Fruit fly (Drosophila melanogaster): Measurements from ENCODE around the gene CG33795.
A peak's percentile ranks its signal among the peaks of the same experiment; 100 is the strongest.

CG33795 gene

DNA sequence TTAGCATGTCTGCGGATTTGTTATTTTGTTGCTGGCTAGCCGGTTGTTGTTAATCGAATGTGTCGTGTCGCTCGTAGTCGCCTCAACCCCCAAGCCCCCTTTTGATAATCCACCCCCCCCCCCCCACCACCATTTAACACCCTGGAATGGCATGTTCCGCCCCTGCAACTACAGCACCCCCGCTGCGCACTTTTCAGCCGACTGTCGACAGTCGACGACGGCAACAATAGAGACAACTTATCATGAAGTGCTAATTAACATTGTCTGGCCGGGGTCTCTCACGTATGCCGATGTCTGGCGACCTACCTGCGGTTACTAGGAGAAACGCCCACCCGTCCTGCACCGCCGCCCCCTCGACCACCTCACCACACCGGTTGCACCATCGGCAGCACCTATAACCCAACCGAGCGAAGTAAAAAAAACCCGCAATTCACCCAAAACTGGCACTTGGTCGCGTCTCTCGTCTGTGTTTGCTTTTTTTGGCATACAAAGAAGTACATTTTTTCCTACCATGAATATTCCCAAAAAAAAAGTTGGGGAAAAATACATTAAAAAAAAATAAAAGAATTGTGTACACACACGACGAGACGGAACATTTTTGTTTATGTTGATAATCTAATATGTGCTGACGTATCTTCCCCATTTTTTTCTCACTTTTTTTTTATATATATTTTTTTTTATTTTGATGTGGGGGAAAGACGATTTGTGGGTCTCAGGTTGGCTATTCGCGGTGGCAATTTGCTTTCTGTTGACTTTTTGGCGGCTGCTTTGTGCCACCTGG is 4.8 kb downstream of the CG33795 start:
- TF ChIP-seq CG17801 (GFP tag; optimal IDR thresholded peaks at IDR 0.05; ENCODE audit: partially characterized antibody) = no peak

DNA sequence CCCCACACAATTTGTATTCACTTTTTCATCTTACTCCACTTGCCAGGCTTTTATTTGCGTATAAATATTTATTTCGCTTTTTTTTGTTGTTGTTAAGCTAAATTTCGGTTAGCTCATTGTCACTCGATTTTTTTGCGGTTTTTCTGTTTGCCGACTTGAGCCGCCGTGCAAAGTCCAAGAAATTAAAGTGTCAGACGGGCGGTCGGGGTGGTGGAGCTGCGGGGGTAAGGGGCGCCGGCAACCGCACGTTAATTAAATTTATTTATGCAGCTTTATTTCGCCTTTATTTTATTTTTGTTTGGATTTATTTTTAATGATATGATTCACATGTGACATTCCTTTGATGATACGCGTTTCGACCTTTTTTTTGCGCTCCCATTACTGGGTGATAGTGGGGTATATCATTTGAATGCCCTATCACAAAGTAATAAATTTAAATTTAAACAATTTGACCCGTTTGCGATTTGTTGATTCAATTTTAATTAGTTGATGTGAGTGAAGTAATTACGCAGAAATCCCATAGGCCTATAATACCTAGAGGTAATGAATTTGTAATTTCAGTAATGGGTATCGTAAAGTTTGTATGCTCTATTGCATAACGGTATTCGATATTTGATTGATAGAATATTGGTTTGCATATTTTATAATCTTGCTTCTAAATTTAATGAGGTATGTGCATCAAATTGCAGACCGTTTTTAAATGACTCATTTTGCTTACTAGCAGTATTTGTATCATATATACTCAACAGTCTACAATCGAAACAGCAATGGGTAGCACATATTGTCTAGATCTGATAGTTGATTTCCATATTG is 5.6 kb downstream of the CG33795 start:
- TF ChIP-seq CG17801 (GFP tag; optimal IDR thresholded peaks at IDR 0.05; ENCODE audit: partially characterized antibody) = no peak

- peak; percentile 70 for TF ChIP-seq CG17801 (GFP tag; optimal IDR thresholded peaks at IDR 0.05; ENCODE audit: partially characterized antibody)
These were observed 6.8 kb downstream of the CG33795 start, which contains the start of gene CG5151 for dm6 chr3L:16164150-16165039. Gene CG5151 (minus strand): TSS chr3L:16164701.

DNA sequence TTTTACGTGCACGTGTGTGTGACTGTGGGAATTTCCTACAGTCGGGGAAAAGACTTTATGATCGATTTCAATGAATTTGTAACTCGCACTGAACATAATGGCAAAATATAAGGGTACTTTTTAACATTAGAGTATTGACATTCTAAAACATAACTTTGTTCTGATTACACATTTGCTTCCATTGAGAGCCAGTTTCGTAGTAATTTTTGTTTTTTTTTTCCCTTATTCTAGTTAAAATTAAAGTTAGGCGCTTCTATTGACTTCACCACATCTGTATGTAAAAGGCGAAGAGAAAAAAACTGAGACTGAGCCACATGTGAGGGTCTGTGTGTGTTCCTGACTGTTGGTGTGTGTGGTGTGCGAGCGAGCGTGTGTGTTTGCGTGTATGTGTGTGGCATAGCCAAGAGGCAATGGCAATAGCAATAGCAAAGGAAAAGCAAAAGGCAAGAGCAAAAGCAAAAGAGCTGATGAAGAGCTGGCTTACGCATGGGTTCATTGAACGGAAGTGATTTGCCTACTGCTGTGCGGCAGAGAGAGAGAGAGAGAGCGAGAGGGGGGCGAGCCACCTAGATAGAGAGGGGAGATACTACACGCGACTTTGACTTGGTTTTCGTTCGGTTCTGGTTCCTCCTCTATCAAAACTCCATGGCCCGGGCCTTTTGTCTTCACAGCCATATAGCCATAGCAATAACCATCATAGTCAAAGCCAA is 9.2 kb downstream of the CG33795 start:
- TF ChIP-seq CG17801 (GFP tag; optimal IDR thresholded peaks at IDR 0.05; ENCODE audit: partially characterized antibody) = no peak

dm6 chr3L:16161131-16161530 is 10.0 kb downstream of the CG33795 start:
- no peak for TF ChIP-seq CG17801 (GFP tag; optimal IDR thresholded peaks at IDR 0.05; ENCODE audit: partially characterized antibody)

- no peak for TF ChIP-seq CG17801 (GFP tag; optimal IDR thresholded peaks at IDR 0.05; ENCODE audit: partially characterized antibody)
These were observed 10.6 kb downstream of the CG33795 start for dm6 chr3L:16160420-16161069.

DNA sequence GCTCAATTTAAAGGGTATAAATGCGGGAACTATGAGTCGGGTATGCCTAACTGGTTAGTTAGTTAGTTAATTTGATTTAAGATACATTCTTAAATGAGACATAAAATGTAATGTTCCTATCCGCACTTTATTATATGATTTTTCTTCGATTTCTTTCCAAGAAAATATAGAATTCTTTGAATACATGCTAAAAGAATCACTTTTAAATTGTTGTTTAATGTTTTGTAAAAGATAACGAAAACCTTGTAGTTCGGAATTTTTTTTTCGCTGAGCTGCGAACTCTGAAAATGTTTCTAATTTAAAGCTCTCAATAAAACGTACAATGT is 11.1 kb downstream of the CG33795 start:
- no peak for TF ChIP-seq CG17801 (GFP tag; optimal IDR thresholded peaks at IDR 0.05; ENCODE audit: partially characterized antibody)

DNA sequence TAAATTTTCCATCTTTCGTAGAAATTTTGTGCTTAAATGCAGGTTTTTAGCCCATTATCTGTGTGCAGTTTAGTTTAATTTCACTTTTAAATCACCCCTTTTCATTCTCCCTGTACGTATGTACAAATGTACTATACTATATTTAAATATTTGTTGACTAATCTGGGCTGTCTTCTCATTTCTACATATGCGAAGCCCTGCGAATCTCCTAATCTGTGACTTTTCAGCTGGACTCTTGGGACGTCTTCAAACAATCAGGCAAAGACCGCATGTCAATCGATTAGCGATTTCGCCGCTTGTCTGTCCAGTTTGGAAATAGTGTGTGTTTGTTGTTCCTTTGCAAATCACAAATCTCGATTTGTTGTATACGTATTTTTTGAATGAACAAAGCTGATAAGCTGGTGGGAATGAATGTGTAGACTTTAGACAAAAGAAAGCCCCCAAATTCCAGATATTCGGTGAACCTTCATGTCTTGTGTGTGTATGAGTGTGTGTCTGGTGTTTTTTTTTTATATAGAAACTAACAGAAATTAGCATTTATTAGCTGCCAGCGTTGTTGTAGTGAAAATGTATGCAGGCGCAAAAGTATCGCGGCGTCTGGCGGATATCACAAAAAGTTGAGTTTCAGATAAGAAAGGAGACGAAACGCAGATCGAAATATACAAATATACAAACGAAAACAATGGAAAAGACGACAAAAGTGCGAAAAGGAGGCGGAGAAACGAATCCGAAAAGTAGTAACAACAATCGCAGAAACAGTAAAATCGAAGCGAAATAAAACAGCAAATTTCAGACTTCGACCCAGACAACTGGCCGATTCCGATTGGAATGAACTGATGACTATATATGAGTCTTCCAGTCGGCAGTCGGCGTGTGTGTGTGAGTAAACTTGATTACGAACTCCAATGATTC is 11.8 kb downstream of the CG33795 start:
- TF ChIP-seq CG17801 (GFP tag; optimal IDR thresholded peaks at IDR 0.05; ENCODE audit: partially characterized antibody) = no peak

dm6 chr3L:16158322-16158721 is 12.9 kb downstream of the CG33795 start:
- no peak for TF ChIP-seq CG17801 (GFP tag; optimal IDR thresholded peaks at IDR 0.05; ENCODE audit: partially characterized antibody)

DNA sequence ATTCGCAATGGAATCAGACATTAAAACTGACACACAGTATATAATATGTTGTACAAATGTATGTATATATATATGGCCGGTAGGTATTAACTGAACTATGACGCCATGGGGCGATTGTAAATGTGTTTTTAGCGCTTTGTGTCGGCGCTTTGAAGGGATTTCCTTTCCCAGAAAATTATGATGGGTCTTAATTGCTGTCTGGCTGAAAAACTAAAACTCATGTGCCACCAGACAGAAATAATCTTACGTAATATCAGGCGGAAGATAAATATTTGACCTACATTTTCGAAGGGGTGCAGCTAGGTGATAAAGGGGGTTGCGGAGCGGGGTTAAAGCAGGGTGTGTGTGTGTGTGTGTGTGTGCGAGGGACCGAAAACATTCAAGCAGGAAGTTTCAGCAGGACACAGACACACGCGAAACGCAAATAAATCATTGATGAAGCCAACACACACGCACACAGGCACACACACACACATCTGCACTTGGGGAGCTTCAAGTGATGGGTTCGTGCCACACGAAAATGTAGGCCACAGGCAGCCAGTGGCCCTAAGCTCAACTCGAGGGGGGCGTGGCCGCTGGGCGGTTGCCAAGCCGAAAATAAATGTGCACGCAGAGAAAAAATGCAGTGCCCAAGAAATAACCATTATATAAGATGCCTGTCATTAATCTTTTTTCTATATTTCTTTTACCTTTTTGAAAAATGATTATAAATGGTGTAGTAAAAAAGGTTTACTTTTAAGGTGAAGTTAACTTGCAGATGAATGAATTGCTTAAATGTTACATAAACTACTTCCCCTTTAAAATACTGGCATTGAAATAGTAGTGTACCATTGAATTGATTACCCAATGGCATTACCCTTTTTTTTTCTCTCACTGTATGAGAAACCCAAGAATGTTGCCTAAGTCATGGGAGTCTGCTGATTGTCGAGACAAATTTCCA is 13.7 kb downstream of the CG33795 start:
- TF ChIP-seq CG17801 (GFP tag; optimal IDR thresholded peaks at IDR 0.05; ENCODE audit: partially characterized antibody) = no peak

dm6 chr3L:16156788-16157208 is 14.4 kb downstream of the CG33795 start:
- TF ChIP-seq CG17801 (GFP tag; optimal IDR thresholded peaks at IDR 0.05; ENCODE audit: partially characterized antibody) = no peak

DNA sequence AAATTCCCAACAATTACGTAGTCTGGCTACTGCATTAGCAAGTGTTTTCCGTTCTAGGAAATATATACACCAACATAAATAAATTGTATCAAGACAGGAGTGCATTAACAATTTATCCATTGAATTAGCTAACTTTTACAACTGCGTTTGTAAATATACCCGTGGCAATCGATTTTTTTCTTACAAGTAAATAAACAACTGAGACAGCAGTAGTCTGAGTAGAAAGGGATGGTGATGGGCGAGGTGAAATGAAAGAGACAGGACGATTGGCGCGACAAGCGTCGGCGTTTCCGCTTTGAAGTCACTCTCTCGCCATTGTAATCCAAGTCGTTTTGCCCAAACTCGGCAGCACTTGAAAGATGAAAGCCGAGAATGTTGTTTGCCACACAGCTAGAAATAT is 15.6 kb downstream of the CG33795 start:
- TF ChIP-seq CG17801 (GFP tag; optimal IDR thresholded peaks at IDR 0.05; ENCODE audit: partially characterized antibody) = no peak
